Worm (Caenorhabditis elegans) whole organism, L4/young adult: ENCODE data around the gene lron-15.

Experiments used
- W03F9.2 ChIP-seq: fragments of 150-350 bp; optimal IDR thresholded peaks from 2 replicates; lab custom pipeline; 2014; ENCODE audit warnings: missing biosample characterization, missing genetic modification characterization
- dao-5 ChIP-seq: sonication (generic microtip); optimal IDR thresholded peaks from 2 replicates; lab custom pipeline; 2016; ENCODE audit warnings: missing genotype, missing genetic modification characterization, moderate library complexity, missing compliant biosample characterization
- him-1 ChIP-seq: sonication (generic microtip); optimal IDR thresholded peaks from 2 replicates; lab custom pipeline; 2016; ENCODE audit warnings: missing genotype, missing genetic modification reagents, missing genetic modification characterization, missing compliant biosample characterization

- no peak for TF ChIP-seq W03F9.2 (tag; lab: Kevin White, UChicago)
- TF ChIP-seq him-1 (tag; lab: Kevin White, UChicago) = no peak
- no peak for TF ChIP-seq dao-5
Measured at ce11 chrII:6565077-6565476, 20.4 kb upstream of the lron-15 start, which contains the start of gene mpz-3.
